Worm (Caenorhabditis elegans) whole organism, mixed stage, embryonic: ENCODE results near the gene C31B8.12.

Source experiments
- bed-3 ChIP-seq: fragments of 200-800 bp; sonication (Bioruptor generic); optimal IDR thresholded peaks from 3 replicates; lab custom pipeline; 2018; ENCODE audit warnings: mild to moderate bottlenecking, missing genetic modification characterization, moderate library complexity, missing compliant biosample characterization
- unc-62 ChIP-seq: fragments of 150-350 bp; optimal IDR thresholded peaks from 2 replicates; lab custom pipeline; 2014; ENCODE audit warnings: missing biosample characterization, missing genetic modification reagents, missing genetic modification characterization

ce11 chrV:2941405-2941804 is 14.0 kb upstream of the C31B8.12 start, which contains the start of gene srw-143:
- TF ChIP-seq bed-3 (GFP tag; lab: Kevin White, UChicago) (no peak), unc-62 (GFP tag; lab: Kevin White, UChicago) (no peak)
